Fruit fly (Drosophila melanogaster) whole organism, prepupa: ENCODE data around the gene CG31883.

ENCODE experiments used
- Blimp-1 ChIP-seq: fragments of 200-800 bp; sonication (Bioruptor generic); optimal IDR thresholded peaks from 3 replicates; lab custom pipeline; 2017; ENCODE audit warnings: missing biosample characterization, missing genetic modification characterization, mild to moderate bottlenecking, moderate library complexity, missing genetic modification reagents
- CG10631 ChIP-seq: fragments of 200-800 bp; sonication (Bioruptor generic); optimal IDR thresholded peaks from 2 replicates; lab custom pipeline; 2016; ENCODE audit warnings: missing biosample characterization, missing genetic modification characterization
- CG10669 ChIP-seq: fragments of 200-800 bp; sonication (Bioruptor generic); optimal IDR thresholded peaks from 3 replicates; lab custom pipeline; 2018; ENCODE audit warnings: missing biosample characterization, mild to moderate bottlenecking, missing genetic modification characterization, moderate library complexity
- CG11294 ChIP-seq: fragments of 200-800 bp; sonication (Bioruptor generic); IDR thresholded peaks from 2 replicates; pipeline ENCODE4 v1.3.6; 2022; ENCODE audit warnings: missing biosample characterization, missing genetic modification characterization
- CG11902 ChIP-seq: fragments of 200-800 bp; sonication (Bioruptor generic); optimal IDR thresholded peaks from 3 replicates; lab custom pipeline; 2016; ENCODE audit warnings: missing biosample characterization, missing genetic modification characterization
- CG1621 ChIP-seq: fragments of 200-800 bp; sonication (Bioruptor generic); optimal IDR thresholded peaks from 3 replicates; lab custom pipeline; 2018; ENCODE audit warnings: missing biosample characterization, mild to moderate bottlenecking, missing genetic modification characterization
- CG16779 ChIP-seq: fragments of 200-800 bp; sonication (Bioruptor generic); optimal IDR thresholded peaks from 3 replicates; lab custom pipeline; 2017; ENCODE audit warnings: missing biosample characterization, mild to moderate bottlenecking, missing genetic modification characterization
- CG3032 ChIP-seq: fragments of 200-800 bp; optimal IDR thresholded peaks from 2 replicates; lab custom pipeline; 2019; ENCODE audit warnings: missing biosample characterization, mild to moderate bottlenecking, missing genetic modification characterization, moderate library complexity
- CG32006 ChIP-seq: fragments of 200-800 bp; sonication (Bioruptor generic); optimal IDR thresholded peaks from 3 replicates; lab custom pipeline; 2017; ENCODE audit warnings: missing biosample characterization, mild to moderate bottlenecking, missing genetic modification characterization
- CG34406 ChIP-seq: fragments of 200-800 bp; sonication (Bioruptor generic); optimal IDR thresholded peaks from 3 replicates; lab custom pipeline; 2016; ENCODE audit warnings: missing biosample characterization, missing genetic modification characterization
- CG6276 ChIP-seq: fragments of 200-800 bp; sonication (Bioruptor generic); optimal IDR thresholded peaks from 2 replicates; lab custom pipeline; 2017; ENCODE audit warnings: missing biosample characterization, mild to moderate bottlenecking, missing genetic modification characterization
- CG6808 ChIP-seq: fragments of 200-800 bp; sonication (Bioruptor generic); optimal IDR thresholded peaks from 3 replicates; lab custom pipeline; 2017; ENCODE audit warnings: missing biosample characterization, missing genetic modification characterization, mild to moderate bottlenecking, moderate library complexity, missing genetic modification reagents
- CG6854 ChIP-seq: fragments of 200-800 bp; sonication (Bioruptor generic); optimal IDR thresholded peaks from 2 replicates; lab custom pipeline; 2017; ENCODE audit warnings: missing biosample characterization, mild to moderate bottlenecking, missing genetic modification characterization
- CG8119 ChIP-seq: fragments of 200-800 bp; sonication (Bioruptor generic); IDR thresholded peaks from 3 replicates; pipeline ENCODE4 v1.3.6; 2022; ENCODE audit warnings: missing biosample characterization, missing genetic modification characterization
- CG8319 ChIP-seq: fragments of 200-800 bp; sonication (Bioruptor generic); optimal IDR thresholded peaks from 3 replicates; lab custom pipeline; 2016; ENCODE audit warnings: missing biosample characterization, missing genetic modification characterization
- CG8632 ChIP-seq: fragments of 200-800 bp; sonication (Bioruptor generic); optimal IDR thresholded peaks from 3 replicates; lab custom pipeline; 2016; ENCODE audit warnings: missing biosample characterization, missing genetic modification characterization
- Eip75B ChIP-seq: fragments of 200-800 bp; sonication (Bioruptor generic); optimal IDR thresholded peaks from 3 replicates; lab custom pipeline; 2016; ENCODE audit warnings: missing biosample characterization, missing genetic modification characterization
- Eip78C ChIP-seq: fragments of 200-800 bp; sonication (Bioruptor generic); peaks from one replicate; lab custom pipeline; 2016; ENCODE audit warnings: missing biosample characterization, missing genetic modification characterization
- Eip93F ChIP-seq: fragments of 200-800 bp; sonication (Bioruptor generic); optimal IDR thresholded peaks from 2 replicates; lab custom pipeline; 2016; ENCODE audit warnings: missing biosample characterization, mild to moderate bottlenecking, missing genetic modification characterization
- Ets21C ChIP-seq: fragments of 200-800 bp; sonication (Bioruptor generic); optimal IDR thresholded peaks from 3 replicates; lab custom pipeline; 2016; ENCODE audit warnings: missing biosample characterization, missing genetic modification characterization
- Hr38 ChIP-seq: sonication (Bioruptor generic); optimal IDR thresholded peaks from 2 replicates; lab custom pipeline; 2016; ENCODE audit warnings: missing biosample characterization, missing genetic modification characterization
- Hr39 ChIP-seq: fragments of 200-800 bp; sonication (Bioruptor generic); optimal IDR thresholded peaks from 2 replicates; lab custom pipeline; 2016; ENCODE audit warnings: missing biosample characterization, missing genetic modification characterization
- Hr4 ChIP-seq: fragments of 200-800 bp; sonication (Bioruptor generic); optimal IDR thresholded peaks from 3 replicates; lab custom pipeline; 2016; ENCODE audit warnings: missing biosample characterization, missing genetic modification characterization
- Lpt ChIP-seq: fragments of 200-800 bp; sonication (Bioruptor generic); optimal IDR thresholded peaks from 3 replicates; lab custom pipeline; 2016; ENCODE audit warnings: missing biosample characterization, missing genetic modification characterization
- Met ChIP-seq: fragments of 200-800 bp; sonication (Bioruptor generic); optimal IDR thresholded peaks from 3 replicates; lab custom pipeline; 2016; ENCODE audit warnings: missing biosample characterization, missing genetic modification characterization
- OdsH ChIP-seq: fragments of 200-800 bp; sonication (Bioruptor generic); optimal IDR thresholded peaks from 3 replicates; lab custom pipeline; 2016; ENCODE audit warnings: missing biosample characterization, missing genetic modification characterization
- Sox102F ChIP-seq: fragments of 200-800 bp; sonication (Bioruptor generic); optimal IDR thresholded peaks from 2 replicates; lab custom pipeline; 2016; ENCODE audit warnings: missing biosample characterization, mild to moderate bottlenecking, missing genetic modification characterization
- Sox14 ChIP-seq: fragments of 200-800 bp; sonication (Bioruptor generic); optimal IDR thresholded peaks from 3 replicates; lab custom pipeline; 2016; ENCODE audit warnings: missing biosample characterization, missing genetic modification characterization
- Sox15 ChIP-seq: fragments of 200-800 bp; sonication (Bioruptor generic); optimal IDR thresholded peaks from 3 replicates; lab custom pipeline; 2016; ENCODE audit warnings: missing biosample characterization, missing genetic modification characterization
- achi ChIP-seq: fragments of 200-800 bp; sonication (Bioruptor generic); optimal IDR thresholded peaks from 3 replicates; lab custom pipeline; 2016; ENCODE audit warnings: missing biosample characterization, missing genetic modification characterization
- acj6 ChIP-seq: fragments of 200-800 bp; sonication (Bioruptor generic); optimal IDR thresholded peaks from 3 replicates; lab custom pipeline; 2016; ENCODE audit warnings: missing biosample characterization, missing genetic modification characterization
- cyc ChIP-seq: fragments of 200-800 bp; sonication (Bioruptor generic); optimal IDR thresholded peaks from 3 replicates; lab custom pipeline; 2016; ENCODE audit warnings: missing biosample characterization, missing genetic modification characterization
- dsx ChIP-seq: fragments of 200-800 bp; optimal IDR thresholded peaks from 3 replicates; lab custom pipeline; 2019; ENCODE audit warnings: missing biosample characterization, mild to moderate bottlenecking, missing genetic modification characterization, moderate library complexity; ENCODE audit not compliant: poor library complexity, severe bottlenecking
- eg ChIP-seq: fragments of 200-800 bp; sonication (Bioruptor generic); IDR thresholded peaks from 3 replicates; pipeline ENCODE4 v1.3.6; 2022; ENCODE audit warnings: missing biosample characterization, missing genetic modification characterization
- fd59A ChIP-seq: fragments of 200-800 bp; sonication (Bioruptor generic); optimal IDR thresholded peaks from 2 replicates; lab custom pipeline; 2017; ENCODE audit warnings: missing biosample characterization, mild to moderate bottlenecking, missing genetic modification characterization, missing genetic modification reagents
- fd85E ChIP-seq: fragments of 200-800 bp; sonication (Bioruptor generic); optimal IDR thresholded peaks from 3 replicates; lab custom pipeline; 2016; ENCODE audit warnings: missing biosample characterization, missing genetic modification characterization
- fkh ChIP-seq: fragments of 200-800 bp; sonication (Bioruptor generic); optimal IDR thresholded peaks from 3 replicates; lab custom pipeline; 2017; ENCODE audit warnings: missing biosample characterization, mild to moderate bottlenecking, missing genetic modification characterization, moderate library complexity
- net ChIP-seq: fragments of 200-800 bp; sonication (Bioruptor generic); optimal IDR thresholded peaks from 3 replicates; lab custom pipeline; 2016; ENCODE audit warnings: missing biosample characterization, missing genetic modification characterization
- pdm3 ChIP-seq: fragments of 200-800 bp; sonication (Bioruptor generic); optimal IDR thresholded peaks from 3 replicates; lab custom pipeline; 2016; ENCODE audit warnings: missing biosample characterization, missing genetic modification characterization
- salr ChIP-seq, 2 experiments: fragments of 200-800 bp; sonication (Bioruptor generic); optimal IDR thresholded peaks; 3 replicates each; lab custom pipeline; 2016 to 2018; ENCODE audit warnings: missing biosample characterization in 2 of 2, missing genetic modification characterization in 2 of 2, mild to moderate bottlenecking in 1 of 2
- spab ChIP-seq: fragments of 200-800 bp; sonication (Bioruptor generic); optimal IDR thresholded peaks from 2 replicates; lab custom pipeline; 2017; ENCODE audit warnings: missing biosample characterization, mild to moderate bottlenecking, missing genetic modification characterization, missing genetic modification reagents
- ss ChIP-seq, 2 experiments: fragments of 200-800 bp; sonication (Bioruptor generic); optimal IDR thresholded peaks; 2 replicates in 1 of 2; 3 replicates in 1 of 2; lab custom pipeline; 2017 to 2018; ENCODE audit warnings: mild to moderate bottlenecking in 2 of 2, missing biosample characterization in 2 of 2, missing genetic modification characterization in 2 of 2, moderate library complexity in 1 of 2
- svp ChIP-seq: fragments of 200-800 bp; sonication (Bioruptor generic); peaks from one replicate; lab custom pipeline; 2016; ENCODE audit warnings: missing biosample characterization, missing genetic modification characterization
- topi ChIP-seq: fragments of 200-800 bp; sonication (Bioruptor generic); optimal IDR thresholded peaks from 3 replicates; lab custom pipeline; 2016; ENCODE audit warnings: missing biosample characterization, missing genetic modification characterization
- vri ChIP-seq: fragments of 200-800 bp; sonication (Bioruptor generic); optimal IDR thresholded peaks from 3 replicates; lab custom pipeline; 2016; ENCODE audit warnings: missing biosample characterization, mild to moderate bottlenecking, missing genetic modification characterization

CG31883 gene

dm6 chr2L:9569588-9570434, 41.5 kb downstream of the CG31883 start (continued):
- peak; percentile 89 for TF ChIP-seq Sox15 (GFP tag; lab: Kevin White, UChicago)
- peak; percentile 93 for TF ChIP-seq Eip75B (GFP tag; lab: Kevin White, UChicago)
- peak; percentile 94 for TF ChIP-seq Sox102F
- TF ChIP-seq Eip93F: peak; percentile 85
- peak; percentile 93 for TF ChIP-seq CG8319 (GFP tag; lab: Kevin White, UChicago)
- TF ChIP-seq salr (GFP tag; optimal IDR thresholded peaks at IDR 0.05; lab: Kevin White, UChicago): peak; percentile 81 to 99
- TF ChIP-seq Sox14 (GFP tag; lab: Kevin White, UChicago): peak; percentile 93
- TF ChIP-seq CG6808 (GFP tag; lab: Kevin White, UChicago): peak; percentile 99
- peak; percentile 88 for TF ChIP-seq fd85E
- peak; percentile 97 for TF ChIP-seq OdsH (GFP tag; lab: Kevin White, UChicago)
- peak; percentile 93 for TF ChIP-seq pdm3 (GFP tag; lab: Kevin White, UChicago)
- TF ChIP-seq fd59A (GFP tag; lab: Kevin White, UChicago): peak; percentile 93
- peak; percentile 70 for TF ChIP-seq fkh (GFP tag; lab: Kevin White, UChicago)
- peak; percentile 96 for TF ChIP-seq CG3032
- peak; percentile 95 for TF ChIP-seq dsx
- TF ChIP-seq vri (GFP tag; lab: Kevin White, UChicago): peak; percentile 88
- TF ChIP-seq CG11294 (GFP tag; lab: Robert Waterston, UW): peak; percentile 90
- TF ChIP-seq Eip78C: peak; percentile 99
- TF ChIP-seq CG8119: peak; percentile 97
- TF ChIP-seq CG10669 (GFP tag; lab: Kevin White, UChicago): peak; percentile 95
- peak; percentile 96 for TF ChIP-seq acj6 (GFP tag; lab: Kevin White, UChicago)
- peak; percentile 96 for TF ChIP-seq Lpt (GFP tag; lab: Kevin White, UChicago)
- TF ChIP-seq Hr38 (GFP tag; lab: Kevin White, UChicago): no peak
- TF ChIP-seq Blimp-1 (GFP tag; lab: Kevin White, UChicago): peak; percentile 88
- TF ChIP-seq cyc: peak; percentile 90

- TF ChIP-seq Hr39 (GFP tag; lab: Kevin White, UChicago) (no peak), CG8319 (GFP tag; lab: Kevin White, UChicago) (no peak), Hr38 (GFP tag; lab: Kevin White, UChicago) (no peak), acj6 (GFP tag; lab: Kevin White, UChicago) (no peak), svp (GFP tag; lab: Kevin White, UChicago) (no peak), ss (GFP tag; optimal IDR thresholded peaks at IDR 0.05; lab: Kevin White, UChicago) (no peak), pdm3 (GFP tag; lab: Kevin White, UChicago) (no peak), CG10631 (GFP tag; lab: Kevin White, UChicago) (no peak), CG34406 (no peak), fd85E (no peak), eg (0 out of 3 replicates have a peak, but pooled peaks have one; percentile 24), Hr4 (GFP tag; lab: Kevin White, UChicago) (no peak), CG8119 (no peak), CG11902 (GFP tag; lab: Kevin White, UChicago) (no peak), CG8632 (no peak), Eip78C (peak; percentile 39), CG6854 (peak; percentile 11), salr (GFP tag; optimal IDR thresholded peaks at IDR 0.05; lab: Kevin White, UChicago) (no peak), OdsH (GFP tag; lab: Kevin White, UChicago) (no peak), Ets21C (GFP tag; lab: Kevin White, UChicago) (no peak), CG16779 (no peak), achi (GFP tag; lab: Kevin White, UChicago) (no peak), spab (GFP tag; lab: Kevin White, UChicago) (peak; percentile 19), vri (GFP tag; lab: Kevin White, UChicago) (no peak), CG6808 (GFP tag; lab: Kevin White, UChicago) (no peak), Met (GFP tag; lab: Kevin White, UChicago) (no peak), CG10669 (GFP tag; lab: Kevin White, UChicago) (no peak), Eip93F (no peak), CG11294 (GFP tag; lab: Robert Waterston, UW) (no peak), CG3032 (no peak), CG6276 (GFP tag; lab: Kevin White, UChicago) (peak; percentile 55), Sox102F (no peak), cyc (no peak), CG1621 (no peak), Lpt (GFP tag; lab: Kevin White, UChicago) (no peak), net (no peak), topi (GFP tag; lab: Kevin White, UChicago) (no peak), Blimp-1 (GFP tag; lab: Kevin White, UChicago) (no peak), CG32006 (GFP tag; lab: Kevin White, UChicago) (no peak)
These were observed 42.4 kb downstream of the CG31883 start for dm6 chr2L:9570673-9571193.
